Worm (Caenorhabditis elegans): ENCODE measurements around the gene T19D12.1.
A peak's percentile ranks its signal among the peaks of the same experiment; 100 is the strongest.

Gene T19D12.1

DNA sequence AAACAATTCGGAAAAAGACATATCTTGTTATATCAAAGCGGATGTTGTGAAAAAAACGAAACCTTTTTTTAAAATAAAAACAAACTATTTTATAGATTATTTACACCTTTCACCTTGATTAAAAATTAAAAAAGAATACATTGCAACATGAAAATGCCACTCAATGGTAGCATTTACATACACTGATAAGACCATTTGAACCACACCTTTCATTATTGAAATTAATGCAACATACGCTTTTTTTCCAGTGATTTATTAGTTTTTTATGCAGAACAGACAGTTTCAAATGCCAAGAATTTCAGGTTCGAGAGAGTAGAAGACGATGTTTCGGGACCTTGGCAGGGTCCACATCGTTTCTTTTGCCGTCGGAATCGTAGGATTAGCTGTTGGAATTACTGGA, at the start of gene T19D12.1:
TSS of gene T19D12.1 (plus strand) at position 301 of the 400 bp plus-strand sequence.
- no peak for TF ChIP-seq nhr-25 (tag; optimal IDR thresholded peaks at IDR 0.05)
- no peak for TF ChIP-seq fkh-10 (GFP tag; optimal IDR thresholded peaks at IDR 0.05)
- no peak for TF ChIP-seq nhr-28 (tag; optimal IDR thresholded peaks at IDR 0.05)
- TF ChIP-seq snpc-4 (tag; optimal IDR thresholded peaks at IDR 0.05), result no peak
- no peak for TF ChIP-seq lin-39 (tag; optimal IDR thresholded peaks at IDR 0.05)
- no peak for TF ChIP-seq nhr-11 (tag; optimal IDR thresholded peaks at IDR 0.05)
- no peak for TF ChIP-seq ceh-16 (tag; optimal IDR thresholded peaks at IDR 0.05)
- TF ChIP-seq pha-4 (tag; optimal IDR thresholded peaks at IDR 0.05), result no peak
- TF ChIP-seq mdl-1 (tag; optimal IDR thresholded peaks at IDR 0.05), result no peak
- no peak for TF ChIP-seq hmg-11 (tag; optimal IDR thresholded peaks at IDR 0.05)
- no peak for TF ChIP-seq elt-2 (tag; optimal IDR thresholded peaks at IDR 0.05)
- TF ChIP-seq ztf-11 (tag; optimal IDR thresholded peaks at IDR 0.05), result no peak

- no peak for TF ChIP-seq daf-12 (tag; optimal IDR thresholded peaks at IDR 0.05)
- no peak for TF ChIP-seq pha-4 (tag; optimal IDR thresholded peaks at IDR 0.05)
- no peak for TF ChIP-seq ZK546.5 (tag; optimal IDR thresholded peaks at IDR 0.05)
- TF ChIP-seq fkh-10 (GFP tag; optimal IDR thresholded peaks at IDR 0.05), result no peak
- peak; percentile 46 for TF ChIP-seq nhr-23 (tag; optimal IDR thresholded peaks at IDR 0.05)
- TF ChIP-seq nhr-237 (tag; optimal IDR thresholded peaks at IDR 0.05), result no peak
- TF ChIP-seq snpc-4 (tag; optimal IDR thresholded peaks at IDR 0.05), result no peak
- TF ChIP-seq ama-1 (optimal IDR thresholded peaks at IDR 0.05), result no peak
- peak in 1 of 3 experiments; percentile 27 for TF ChIP-seq elt-3 (tag; optimal IDR thresholded peaks at IDR 0.05)
- TF ChIP-seq nhr-43 (tag; optimal IDR thresholded peaks at IDR 0.05; ENCODE audit: poor library complexity, severe bottlenecking), result peak; percentile 19
- TF ChIP-seq nhr-67 (tag; optimal IDR thresholded peaks at IDR 0.05), result no peak
- no peak for TF ChIP-seq egl-27 (tag; optimal IDR thresholded peaks at IDR 0.05)
- TF ChIP-seq unc-39 (tag; optimal IDR thresholded peaks at IDR 0.05), result no peak
- no peak for TF ChIP-seq lsy-12 (tag; optimal IDR thresholded peaks at IDR 0.05)
- TF ChIP-seq ztf-11 (tag; optimal IDR thresholded peaks at IDR 0.05), result no peak
- TF ChIP-seq zag-1 (tag; optimal IDR thresholded peaks at IDR 0.05), result no peak
- TF ChIP-seq nhr-11 (tag; optimal IDR thresholded peaks at IDR 0.05), result no peak
- TF ChIP-seq nfya-1 (tag; optimal IDR thresholded peaks at IDR 0.05; ENCODE audit: insufficient read depth), result no peak
- TF ChIP-seq nhr-25 (tag; optimal IDR thresholded peaks at IDR 0.05), result peak; percentile 10
- no peak for TF ChIP-seq ztf-4 (tag; optimal IDR thresholded peaks at IDR 0.05)
- TF ChIP-seq nhr-12 (tag; optimal IDR thresholded peaks at IDR 0.05), result no peak
- TF ChIP-seq lin-15B (tag; optimal IDR thresholded peaks at IDR 0.05), result no peak
- no peak for TF ChIP-seq unc-62 (GFP tag; optimal IDR thresholded peaks at IDR 0.05)
- no peak for TF ChIP-seq nhr-76 (tag; optimal IDR thresholded peaks at IDR 0.05)
- no peak for TF ChIP-seq ceh-82 (tag; optimal IDR thresholded peaks at IDR 0.05)
- no peak for TF ChIP-seq hmg-11 (tag; optimal IDR thresholded peaks at IDR 0.05)
- no peak for TF ChIP-seq nhr-77 (tag; optimal IDR thresholded peaks at IDR 0.05)
- TF ChIP-seq ceh-28 (tag; optimal IDR thresholded peaks at IDR 0.05), result peak; percentile 4
These were observed 47.7 kb upstream of the T19D12.1 start for ce11 chrII:6619007-6619406.

DNA sequence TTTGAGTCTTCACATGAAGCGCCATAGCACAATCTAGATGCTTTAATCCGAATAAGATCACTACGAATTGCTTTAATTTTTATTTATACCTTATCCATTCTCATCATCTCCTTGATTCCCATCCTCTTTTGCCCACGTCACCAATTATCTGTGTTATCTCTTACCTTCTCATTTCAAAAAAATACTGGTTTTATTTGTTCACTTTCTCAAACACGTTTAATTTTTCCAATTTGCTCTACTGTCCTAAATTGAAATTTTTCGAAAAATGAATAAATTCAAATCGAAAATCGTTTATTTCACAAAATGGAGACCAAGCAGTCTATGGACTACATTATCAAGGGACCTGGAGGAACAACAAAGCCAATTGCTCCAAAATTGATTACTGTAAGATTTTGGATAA, 44.8 kb upstream of the T19D12.1 start, which contains the start of gene F54H5.3:
TSS of gene F54H5.3 (plus strand) at position 301 of the 400 bp plus-strand sequence.
- TF ChIP-seq hmg-11 (tag; optimal IDR thresholded peaks at IDR 0.05) (no peak), ceh-16 (tag; optimal IDR thresholded peaks at IDR 0.05) (no peak), lin-15B (tag; optimal IDR thresholded peaks at IDR 0.05) (no peak), ceh-28 (tag; optimal IDR thresholded peaks at IDR 0.05) (no peak), fkh-2 (tag; optimal IDR thresholded peaks at IDR 0.05) (no peak), nhr-23 (tag; optimal IDR thresholded peaks at IDR 0.05) (no peak), nhr-12 (tag; optimal IDR thresholded peaks at IDR 0.05) (no peak), mml-1 (tag; optimal IDR thresholded peaks at IDR 0.05) (no peak), sea-2 (GFP tag; optimal IDR thresholded peaks at IDR 0.05) (no peak), daf-12 (tag; optimal IDR thresholded peaks at IDR 0.05) (no peak), nhr-11 (tag; optimal IDR thresholded peaks at IDR 0.05) (no peak), ama-1 (optimal IDR thresholded peaks at IDR 0.05) (no peak), nhr-67 (tag; optimal IDR thresholded peaks at IDR 0.05) (no peak), snpc-4 (tag; optimal IDR thresholded peaks at IDR 0.05) (no peak), ZK546.5 (tag; optimal IDR thresholded peaks at IDR 0.05) (no peak), fos-1 (tag; optimal IDR thresholded peaks at IDR 0.05) (no peak), elt-3 (tag; optimal IDR thresholded peaks at IDR 0.05) (no peak), nhr-77 (tag; optimal IDR thresholded peaks at IDR 0.05) (no peak), eor-1 (tag; optimal IDR thresholded peaks at IDR 0.05) (no peak)
